Fruit fly (Drosophila melanogaster) whole organism, embryonic: ENCODE results near the gene CG31988.

ENCODE experiments used
- CG10565 ChIP-seq: fragments of 200-800 bp; sonication (Bioruptor generic); optimal IDR thresholded peaks from 3 replicates; lab custom pipeline; 2016; ENCODE audit warnings: missing biosample characterization, mild to moderate bottlenecking, missing genetic modification characterization
- CG11696 ChIP-seq: fragments of 200-800 bp; sonication (Bioruptor generic); IDR thresholded peaks from 2 replicates; pipeline ENCODE4 v1.3.6; 2022; ENCODE audit warnings: missing biosample characterization, missing genetic modification characterization
- CG12391 ChIP-seq: fragments of 200-800 bp; sonication (Bioruptor generic); optimal IDR thresholded peaks from 3 replicates; lab custom pipeline; 2018; ENCODE audit warnings: missing biosample characterization, mild to moderate bottlenecking, missing genetic modification characterization, moderate library complexity
- CG13296 ChIP-seq: fragments of 200-800 bp; sonication (Bioruptor generic); optimal IDR thresholded peaks from 3 replicates; lab custom pipeline; 2018; ENCODE audit warnings: missing biosample characterization, mild to moderate bottlenecking, missing genetic modification characterization
- CG14050 ChIP-seq: fragments of 200-800 bp; sonication (Bioruptor generic); IDR thresholded peaks from 3 replicates; pipeline ENCODE4 v1.3.6; 2022; ENCODE audit warnings: missing biosample characterization, missing genetic modification characterization
- CG1647 ChIP-seq: fragments of 200-800 bp; sonication (Bioruptor generic); optimal IDR thresholded peaks from 3 replicates; lab custom pipeline; 2016; ENCODE audit warnings: missing biosample characterization, missing genetic modification characterization
- CG17186 ChIP-seq: fragments of 200-800 bp; sonication (Bioruptor generic); optimal IDR thresholded peaks from 3 replicates; lab custom pipeline; 2017; ENCODE audit warnings: missing biosample characterization, missing genetic modification reagents, missing genetic modification characterization
- CG33557 ChIP-seq: fragments of 200-800 bp; sonication (Bioruptor generic); optimal IDR thresholded peaks from 2 replicates; lab custom pipeline; 2019; ENCODE audit warnings: missing biosample characterization, mild to moderate bottlenecking, missing genetic modification characterization, moderate library complexity
- CG34224 ChIP-seq: fragments of 200-800 bp; sonication (Bioruptor generic); IDR thresholded peaks from 3 replicates; pipeline ENCODE4 v1.3.6; 2022; ENCODE audit warnings: missing biosample characterization, missing genetic modification characterization; ENCODE audit not compliant: partially characterized antibody
- CG3847 ChIP-seq: fragments of 200-800 bp; sonication (Bioruptor generic); IDR thresholded peaks from 2 replicates; pipeline ENCODE4 v1.3.6; 2022; ENCODE audit warnings: missing biosample characterization, missing genetic modification characterization
- CG5180 ChIP-seq: fragments of 200-800 bp; sonication (Bioruptor generic); optimal IDR thresholded peaks from 3 replicates; lab custom pipeline; 2017; ENCODE audit warnings: missing biosample characterization, missing genetic modification characterization, mild to moderate bottlenecking, moderate library complexity, missing genetic modification reagents
- CG5245 ChIP-seq: fragments of 200-800 bp; sonication (Bioruptor generic); optimal IDR thresholded peaks from 3 replicates; lab custom pipeline; 2016; ENCODE audit warnings: missing biosample characterization, missing genetic modification characterization
- CG6254 ChIP-seq: fragments of 200-800 bp; sonication (Bioruptor generic); optimal IDR thresholded peaks from 3 replicates; lab custom pipeline; 2017; ENCODE audit warnings: mild to moderate bottlenecking, missing biosample characterization, missing genetic modification reagents, missing genetic modification characterization
- CG6813 ChIP-seq: fragments of 200-800 bp; sonication (Bioruptor generic); optimal IDR thresholded peaks from 2 replicates; lab custom pipeline; 2017; ENCODE audit warnings: missing biosample characterization, missing genetic modification characterization, mild to moderate bottlenecking, moderate library complexity, missing genetic modification reagents
- CG7271 ChIP-seq: fragments of 200-800 bp; sonication (Bioruptor generic); optimal IDR thresholded peaks from 2 replicates; lab custom pipeline; 2018; ENCODE audit warnings: missing biosample characterization, mild to moderate bottlenecking, missing genetic modification characterization, moderate library complexity
- CG7372 ChIP-seq: fragments of 200-800 bp; sonication (Bioruptor generic); IDR thresholded peaks from 2 replicates; pipeline ENCODE4 v1.3.6; 2022; ENCODE audit warnings: missing biosample characterization, missing genetic modification characterization
- CG8281 ChIP-seq: fragments of 200-800 bp; sonication (Bioruptor generic); optimal IDR thresholded peaks from 2 replicates; lab custom pipeline; 2018; ENCODE audit warnings: missing biosample characterization, mild to moderate bottlenecking, missing genetic modification characterization, moderate library complexity
- CrebB ChIP-seq: fragments of 200-800 bp; sonication (Bioruptor generic); optimal IDR thresholded peaks from 3 replicates; lab custom pipeline; 2018; ENCODE audit warnings: missing biosample characterization, mild to moderate bottlenecking, missing genetic modification characterization
- Dll ChIP-seq: fragments of 200-800 bp; sonication (Bioruptor generic); IDR thresholded peaks from 4 replicates; pipeline ENCODE4 v1.3.6; 2022; ENCODE audit warnings: missing biosample characterization, missing genetic modification characterization; ENCODE audit not compliant: partially characterized antibody
- ERR ChIP-seq: fragments of 200-800 bp; sonication (Bioruptor generic); optimal IDR thresholded peaks from 2 replicates; lab custom pipeline; 2016; ENCODE audit warnings: missing biosample characterization, missing genetic modification characterization
- Ets65A ChIP-seq: fragments of 200-800 bp; sonication (Bioruptor generic); peaks from one replicate; lab custom pipeline; 2016; ENCODE audit warnings: missing biosample characterization, missing genetic modification characterization
- Hand ChIP-seq: fragments of 200-800 bp; sonication (Bioruptor generic); optimal IDR thresholded peaks from 2 replicates; lab custom pipeline; 2017; ENCODE audit warnings: mild to moderate bottlenecking, missing biosample characterization, missing genetic modification reagents, missing genetic modification characterization
- Hr78 ChIP-seq, 2 experiments: fragments of 200-800 bp in 1 of 2; fragments of >200 bp in 1 of 2; sonication (Bioruptor generic) in 1 of 2; optimal IDR thresholded peaks; 2 replicates each; lab custom pipeline; 2017 to 2019; ENCODE audit warnings: missing biosample characterization in 2 of 2, missing genetic modification characterization in 2 of 2, mild to moderate bottlenecking in 1 of 2, moderate library complexity in 1 of 2
- MTF-1 ChIP-seq: fragments of 200-800 bp; sonication (Bioruptor generic); optimal IDR thresholded peaks from 2 replicates; lab custom pipeline; 2018; ENCODE audit warnings: missing biosample characterization, mild to moderate bottlenecking, missing genetic modification characterization, borderline replicate concordance
- Max ChIP-seq: fragments of 200-800 bp; sonication (Bioruptor generic); optimal IDR thresholded peaks from 2 replicates; lab custom pipeline; 2016; ENCODE audit warnings: missing biosample characterization, mild to moderate bottlenecking, missing genetic modification characterization
- Myb ChIP-seq: fragments of 200-800 bp; sonication (Bioruptor generic); optimal IDR thresholded peaks from 2 replicates; lab custom pipeline; 2016; ENCODE audit warnings: missing biosample characterization, missing genetic modification characterization
- NC2β ChIP-seq: fragments of 200-800 bp; sonication (Bioruptor generic); optimal IDR thresholded peaks from 2 replicates; lab custom pipeline; 2016; ENCODE audit warnings: missing biosample characterization, missing genetic modification characterization
- Usf ChIP-seq: fragments of 200-800 bp; sonication (Bioruptor generic); optimal IDR thresholded peaks from 2 replicates; lab custom pipeline; 2017; ENCODE audit warnings: missing genotype, missing biosample characterization, missing genetic modification characterization
- Vsx1 ChIP-seq: fragments of 200-800 bp; sonication (Bioruptor generic); optimal IDR thresholded peaks from 2 replicates; lab custom pipeline; 2017; ENCODE audit warnings: missing biosample characterization, mild to moderate bottlenecking, missing genetic modification characterization, missing genetic modification reagents
- ab ChIP-seq: fragments of 200-800 bp; sonication (Bioruptor generic); optimal IDR thresholded peaks from 2 replicates; lab custom pipeline; 2016; ENCODE audit warnings: missing biosample characterization, missing genetic modification characterization
- al ChIP-seq: fragments of 200-800 bp; sonication (Bioruptor generic); IDR thresholded peaks from 2 replicates; pipeline ENCODE4 v1.3.6; 2022; ENCODE audit warnings: missing biosample characterization, missing genetic modification characterization
- disco-r ChIP-seq: fragments of 200-800 bp; sonication (Bioruptor generic); optimal IDR thresholded peaks from 2 replicates; lab custom pipeline; 2016; ENCODE audit warnings: missing biosample characterization, missing genetic modification characterization
- fd96Cb ChIP-seq: fragments of 200-800 bp; sonication (Bioruptor generic); optimal IDR thresholded peaks from 2 replicates; lab custom pipeline; 2018; ENCODE audit warnings: missing biosample characterization, mild to moderate bottlenecking, missing genetic modification characterization, moderate library complexity
- hbn ChIP-seq: fragments of 200-800 bp; sonication (Bioruptor generic); IDR thresholded peaks from 2 replicates; pipeline ENCODE4 v1.3.6; 2022; ENCODE audit warnings: missing biosample characterization, missing genetic modification characterization; ENCODE audit not compliant: partially characterized antibody
- her ChIP-seq: fragments of 200-800 bp; sonication (Bioruptor generic); optimal IDR thresholded peaks from 2 replicates; lab custom pipeline; 2016; ENCODE audit warnings: missing biosample characterization, missing genetic modification characterization
- jigr1 ChIP-seq: fragments of 200-800 bp; sonication (Bioruptor generic); IDR thresholded peaks from 3 replicates; pipeline ENCODE4 v1.3.6; 2022; ENCODE audit warnings: missing biosample characterization, missing genetic modification characterization
- jing ChIP-seq: fragments of 200-800 bp; sonication (Bioruptor generic); optimal IDR thresholded peaks from 2 replicates; lab custom pipeline; 2018; ENCODE audit warnings: missing biosample characterization, mild to moderate bottlenecking, missing genetic modification characterization
- kay ChIP-seq: fragments of 200-800 bp; sonication (Bioruptor generic); optimal IDR thresholded peaks from 2 replicates; lab custom pipeline; 2016; ENCODE audit warnings: missing biosample characterization, missing genetic modification characterization
- maf-S ChIP-seq: fragments of 200-800 bp; sonication (Bioruptor generic); optimal IDR thresholded peaks from 2 replicates; lab custom pipeline; 2016; ENCODE audit warnings: missing biosample characterization, missing genetic modification characterization
- nau ChIP-seq: fragments of 200-800 bp; sonication (Bioruptor generic); optimal IDR thresholded peaks from 3 replicates; lab custom pipeline; 2017; ENCODE audit warnings: missing biosample characterization, mild to moderate bottlenecking, missing genetic modification characterization, missing genetic modification reagents
- org-1 ChIP-seq: fragments of 200-800 bp; sonication (Bioruptor generic); optimal IDR thresholded peaks from 2 replicates; lab custom pipeline; 2017; ENCODE audit warnings: missing biosample characterization, missing genetic modification characterization
- pum ChIP-seq: fragments of 200-800 bp; sonication (Bioruptor generic); optimal IDR thresholded peaks from 2 replicates; lab custom pipeline; 2016; ENCODE audit warnings: missing biosample characterization, missing genetic modification characterization
- shn ChIP-seq: fragments of 200-800 bp; sonication (Bioruptor generic); optimal IDR thresholded peaks from 3 replicates; lab custom pipeline; 2016; ENCODE audit warnings: missing biosample characterization, missing genetic modification characterization
- sima ChIP-seq: fragments of 200-800 bp; sonication (Bioruptor generic); optimal IDR thresholded peaks from 2 replicates; lab custom pipeline; 2016; ENCODE audit warnings: missing biosample characterization, missing genetic modification characterization
- slou ChIP-seq: fragments of 200-800 bp; sonication (Bioruptor generic); optimal IDR thresholded peaks from 3 replicates; lab custom pipeline; 2016; ENCODE audit warnings: missing biosample characterization, missing genetic modification characterization
- unc-4 ChIP-seq: fragments of 200-800 bp; sonication (Bioruptor generic); IDR thresholded peaks from 2 replicates; pipeline ENCODE4 v1.3.6; 2022; ENCODE audit warnings: missing biosample characterization, missing genetic modification characterization; ENCODE audit not compliant: partially characterized antibody
- unpg ChIP-seq: fragments of 200-800 bp; sonication (Bioruptor generic); optimal IDR thresholded peaks from 3 replicates; lab custom pipeline; 2018; ENCODE audit warnings: missing biosample characterization, mild to moderate bottlenecking, missing genetic modification characterization, moderate library complexity
- wdn ChIP-seq: fragments of 200-800 bp; sonication (Bioruptor generic); IDR thresholded peaks from 2 replicates; pipeline ENCODE4 v1.3.6; 2022; ENCODE audit warnings: missing biosample characterization, missing genetic modification characterization
- yki ChIP-seq: fragments of >200 bp; optimal IDR thresholded peaks from 3 replicates; lab custom pipeline; 2018

CG31988 gene

DNA sequence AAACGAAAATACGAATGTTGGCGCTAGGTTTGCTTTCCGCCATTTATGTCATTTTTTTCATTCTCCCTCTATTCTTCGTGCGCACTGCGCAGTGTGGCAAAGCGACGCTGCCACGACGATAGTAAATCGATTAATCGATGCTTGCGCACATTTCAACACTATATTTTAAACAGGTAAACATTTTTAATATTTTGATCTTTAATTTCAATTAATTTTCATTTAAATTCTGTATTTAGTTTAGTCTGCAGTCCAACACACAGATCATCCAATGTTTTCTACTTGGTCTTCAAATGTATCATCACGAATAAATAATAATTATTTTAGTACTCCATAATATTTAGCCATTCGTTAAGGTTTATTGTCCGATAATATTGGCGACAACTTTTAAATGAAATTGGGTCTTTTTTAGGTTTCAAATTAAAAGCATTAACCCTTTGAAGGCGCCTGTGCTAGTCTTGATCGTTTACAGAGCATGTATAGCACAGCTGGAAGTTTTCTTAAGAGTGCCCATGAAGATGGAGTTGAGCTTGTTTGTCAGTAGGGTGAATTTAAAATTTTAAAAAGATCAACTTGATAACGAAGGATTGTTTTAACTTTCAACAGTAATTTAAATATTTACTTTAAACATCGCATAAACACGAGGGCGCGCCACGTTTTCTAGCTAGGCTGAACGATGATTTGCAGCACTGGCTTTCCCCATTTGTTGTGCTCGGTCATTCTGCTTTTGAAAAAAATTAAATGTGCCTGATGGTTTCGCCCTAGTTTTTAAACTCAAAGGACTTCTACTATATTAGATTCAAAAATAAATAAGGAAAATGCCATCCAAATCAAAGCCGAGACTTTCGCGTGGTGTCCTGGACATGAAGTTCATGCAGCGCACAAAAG is 46.2 kb downstream of the CG31988 start, which contains the start of the genes Mpp6 and E2f2 (continued):
- TF ChIP-seq MTF-1 (no peak), CG3847 (GFP tag; lab: Robert Waterston, UW) (peak; percentile 82), pum (GFP tag; lab: Kevin White, UChicago) (peak; percentile 52), CG13296 (GFP tag; lab: Kevin White, UChicago) (peak; percentile 4), Hand (GFP tag; lab: Kevin White, UChicago) (no peak), Max (GFP tag; lab: Kevin White, UChicago) (peak; percentile 32), CG6254 (GFP tag; lab: Kevin White, UChicago) (no peak), Vsx1 (GFP tag; lab: Kevin White, UChicago) (no peak), CG5245 (no peak), CG11696 (GFP tag; lab: Robert Waterston, UW) (no peak), Usf (no peak), fd96Cb (tag; lab: Kevin White, UChicago) (no peak), CrebB (tag; lab: Kevin White, UChicago) (no peak), ERR (GFP tag; lab: Kevin White, UChicago) (no peak), unpg (GFP tag; lab: Kevin White, UChicago) (no peak), Myb (GFP tag; lab: Kevin White, UChicago) (peak; percentile 33), CG10565 (GFP tag; lab: Kevin White, UChicago) (no peak), maf-S (GFP tag; lab: Kevin White, UChicago) (no peak), unc-4 (GFP tag; lab: Robert Waterston, UW) (peak; percentile 79), hbn (GFP tag; lab: Robert Waterston, UW) (peak; percentile 87), kay (GFP tag; lab: Kevin White, UChicago) (no peak), ab (GFP tag; lab: Kevin White, UChicago) (no peak), CG6813 (no peak), CG8281 (tag; lab: Kevin White, UChicago) (no peak), yki (lab: Kevin White, UChicago) (no peak), CG7372 (GFP tag; lab: Robert Waterston, UW) (no peak), CG14050 (GFP tag; lab: Robert Waterston, UW) (no peak), CG12391 (tag; lab: Kevin White, UChicago) (peak; percentile 6), slou (GFP tag; lab: Kevin White, UChicago) (no peak), CG7271 (tag; lab: Kevin White, UChicago) (no peak), jing (GFP tag; lab: Kevin White, UChicago) (no peak), jigr1 (no peak), wdn (no peak), her (GFP tag; lab: Kevin White, UChicago) (no peak), shn (GFP tag; lab: Kevin White, UChicago) (no peak), nau (GFP tag; lab: Kevin White, UChicago) (no peak), CG1647 (GFP tag; lab: Kevin White, UChicago) (no peak), sima (GFP tag; lab: Kevin White, UChicago) (no peak), al (peak; percentile 29; the same call in 1 of the 2 replicates), org-1 (GFP tag; lab: Kevin White, UChicago) (no peak), Ets65A (GFP tag; lab: Kevin White, UChicago) (peak; percentile 93), CG34224 (GFP tag; lab: Robert Waterston, UW) (peak; percentile 68), Hr78 (GFP tag; optimal IDR thresholded peaks at IDR 0.05; lab: Kevin White, UChicago) (no peak), NC2β (GFP tag; lab: Kevin White, UChicago) (no peak), CG33557 (GFP tag; lab: Kevin White, UChicago) (peak; percentile 3), CG17186 (GFP tag; lab: Kevin White, UChicago) (peak; percentile 77), CG5180 (no peak), disco-r (GFP tag; lab: Kevin White, UChicago) (no peak), Dll (GFP tag; lab: Robert Waterston, UW) (peak; percentile 84)
